Worm (Caenorhabditis elegans) whole organism, L4 larva: Measurements from ENCODE around the gene irld-27.

Experiments used
- F10B5.3 ChIP-seq: sonication (generic microtip); optimal IDR thresholded peaks from 2 replicates; lab custom pipeline; 2016; ENCODE audit warnings: mild to moderate bottlenecking, missing genetic modification characterization, missing compliant biosample characterization
- F37D6.2 ChIP-seq: sonication (generic microtip); optimal IDR thresholded peaks from 2 replicates; lab custom pipeline; 2016; ENCODE audit warnings: mild to moderate bottlenecking, missing genetic modification characterization, missing compliant biosample characterization
- Y48G9A.11 ChIP-seq: fragments of 200-800 bp; sonication (Bioruptor generic); IDR thresholded peaks from 2 replicates; pipeline ENCODE4 v1.3.6; 2022; ENCODE audit warnings: missing genetic modification reagents, missing genetic modification characterization, missing compliant biosample characterization
- ZK337.2 ChIP-seq: fragments of 200-800 bp; sonication (Bioruptor generic); IDR thresholded peaks from 2 replicates; pipeline ENCODE4 v1.3.6; 2022; ENCODE audit warnings: missing genetic modification reagents, missing genetic modification characterization, missing compliant biosample characterization
- ZK546.5 ChIP-seq, 2 experiments: sonication (generic microtip); optimal IDR thresholded peaks; 2 replicates each; lab custom pipeline; 2017; ENCODE audit warnings: missing biosample characterization in 2 of 2, missing genetic modification characterization in 2 of 2
- aly-2 ChIP-seq: sonication (generic microtip); optimal IDR thresholded peaks from 2 replicates; lab custom pipeline; 2018; ENCODE audit warnings: missing biosample characterization, missing genetic modification characterization
- ama-1 ChIP-seq: fragments of 150-350 bp; optimal IDR thresholded peaks from 2 replicates; lab custom pipeline; 2014; ENCODE audit warnings: inconsistent platforms, mixed read lengths
- ceh-20 ChIP-seq: fragments of 200-800 bp; sonication (Bioruptor generic); IDR thresholded peaks from 2 replicates; pipeline ENCODE4 v1.3.6; 2022; ENCODE audit warnings: missing genetic modification reagents, missing genetic modification characterization, missing compliant biosample characterization
- ceh-32 ChIP-seq: sonication (generic microtip); optimal IDR thresholded peaks from 2 replicates; lab custom pipeline; 2016; ENCODE audit warnings: mild to moderate bottlenecking, missing genetic modification characterization, missing compliant biosample characterization; ENCODE audit not compliant: poor library complexity
- dmd-8 ChIP-seq: fragments of 200-800 bp; sonication (Bioruptor generic); IDR thresholded peaks from 2 replicates; pipeline ENCODE4 v1.3.6; 2022; ENCODE audit warnings: missing genetic modification characterization, missing compliant biosample characterization
- duxl-1 ChIP-seq: sonication (generic microtip); optimal IDR thresholded peaks from 2 replicates; lab custom pipeline; 2016; ENCODE audit warnings: mild to moderate bottlenecking, missing genetic modification characterization, moderate library complexity, missing compliant biosample characterization; ENCODE audit not compliant: poor library complexity
- lim-7 ChIP-seq: fragments of 200-800 bp; sonication (Bioruptor generic); IDR thresholded peaks from 2 replicates; pipeline ENCODE4 v1.3.6; 2022; ENCODE audit warnings: missing genetic modification characterization, missing compliant biosample characterization
- lin-13 ChIP-seq: fragments of 150-350 bp; optimal IDR thresholded peaks from 2 replicates; lab custom pipeline; 2014; ENCODE audit warnings: missing biosample characterization, missing genetic modification reagents, missing genetic modification characterization
- lin-38 ChIP-seq: fragments of 200-800 bp; sonication (Bioruptor generic); IDR thresholded peaks from 2 replicates; pipeline ENCODE4 v1.3.6; 2022; ENCODE audit warnings: missing genetic modification reagents, missing genetic modification characterization, missing compliant biosample characterization
- lin-39 ChIP-seq: fragments of 150-350 bp; optimal IDR thresholded peaks from 2 replicates; lab custom pipeline; 2014; ENCODE audit warnings: missing biosample characterization, missing genetic modification reagents, missing genetic modification characterization
- lir-3 ChIP-seq: sonication (generic microtip); optimal IDR thresholded peaks from 2 replicates; lab custom pipeline; 2016; ENCODE audit warnings: mild to moderate bottlenecking, missing genetic modification characterization, missing compliant biosample characterization
- madf-9 ChIP-seq: fragments of 200-800 bp; sonication (Bioruptor generic); conservative IDR thresholded peaks from 2 replicates; pipeline ENCODE4 v1.3.6; 2022; ENCODE audit warnings: missing genetic modification reagents, missing genetic modification characterization, missing compliant biosample characterization
- nhr-42 ChIP-seq: fragments of 200-800 bp; sonication (Bioruptor generic); IDR thresholded peaks from 2 replicates; pipeline ENCODE4 v1.3.6; 2022; ENCODE audit warnings: missing genetic modification characterization, missing compliant biosample characterization
- nhr-48 ChIP-seq: sonication (generic microtip); optimal IDR thresholded peaks from 2 replicates; lab custom pipeline; 2016; ENCODE audit warnings: mild to moderate bottlenecking, missing genetic modification characterization, missing compliant biosample characterization
- pha-4 ChIP-seq, 2 experiments: fragments of 150-350 bp in 1 of 2; fragments of 200-800 bp in 1 of 2; sonication (Bioruptor generic) in 1 of 2; IDR thresholded peaks in 1 of 2; optimal IDR thresholded peaks in 1 of 2; 2 replicates each; pipeline versions ENCODE4 v1.3.6 to Lab custom; 2014 to 2022; ENCODE audit warnings: missing genetic modification characterization in 2 of 2, missing genetic modification reagents in 2 of 2, missing biosample characterization in 1 of 2, missing compliant biosample characterization in 1 of 2
- rbr-2 ChIP-seq: sonication (generic microtip); optimal IDR thresholded peaks from 2 replicates; lab custom pipeline; 2016; ENCODE audit warnings: missing genotype, missing genetic modification characterization, missing compliant biosample characterization
- snpc-1.2 ChIP-seq: fragments of 200-800 bp; sonication (Bioruptor generic); IDR thresholded peaks from 2 replicates; pipeline ENCODE4 v1.3.6; 2022; ENCODE audit warnings: missing genetic modification reagents, missing genetic modification characterization, missing compliant biosample characterization
- spr-3 ChIP-seq: fragments of 200-800 bp; sonication (Bioruptor generic); optimal IDR thresholded peaks from 2 replicates; lab custom pipeline; 2018; ENCODE audit warnings: mild to moderate bottlenecking, missing genetic modification characterization, missing compliant biosample characterization
- tra-1 ChIP-seq: fragments of 200-800 bp; sonication (Bioruptor generic); IDR thresholded peaks from 2 replicates; pipeline ENCODE4 v1.3.6; 2022; ENCODE audit warnings: missing genetic modification reagents, missing genetic modification characterization, missing compliant biosample characterization
- unc-130 ChIP-seq: sonication (generic microtip); optimal IDR thresholded peaks from 2 replicates; lab custom pipeline; 2016; ENCODE audit warnings: missing genetic modification reagents, missing genetic modification characterization, missing compliant biosample characterization
- unc-62 ChIP-seq, 3 experiments: fragments of 150-350 bp in 1 of 3; sonication (generic microtip); optimal IDR thresholded peaks in 2 of 3; peaks in 1 of 3; 1 replicate in 1 of 3; 2 replicates in 2 of 3; lab custom pipeline; 2014 to 2017; ENCODE audit warnings: missing biosample characterization in 3 of 3, missing genetic modification characterization in 3 of 3, missing genetic modification reagents in 3 of 3, missing genotype in 1 of 3
- vab-7 ChIP-seq: fragments of 200-800 bp; sonication (Bioruptor generic); IDR thresholded peaks from 2 replicates; pipeline ENCODE4 v1.3.6; 2022; ENCODE audit warnings: missing genetic modification reagents, missing genetic modification characterization, missing compliant biosample characterization
- zfp-3 ChIP-seq: fragments of 200-800 bp; sonication (Bioruptor generic); conservative IDR thresholded peaks from 2 replicates; pipeline ENCODE4 v1.3.6; 2022; ENCODE audit warnings: missing genetic modification reagents, missing genetic modification characterization, missing compliant biosample characterization

Gene irld-27

DNA sequence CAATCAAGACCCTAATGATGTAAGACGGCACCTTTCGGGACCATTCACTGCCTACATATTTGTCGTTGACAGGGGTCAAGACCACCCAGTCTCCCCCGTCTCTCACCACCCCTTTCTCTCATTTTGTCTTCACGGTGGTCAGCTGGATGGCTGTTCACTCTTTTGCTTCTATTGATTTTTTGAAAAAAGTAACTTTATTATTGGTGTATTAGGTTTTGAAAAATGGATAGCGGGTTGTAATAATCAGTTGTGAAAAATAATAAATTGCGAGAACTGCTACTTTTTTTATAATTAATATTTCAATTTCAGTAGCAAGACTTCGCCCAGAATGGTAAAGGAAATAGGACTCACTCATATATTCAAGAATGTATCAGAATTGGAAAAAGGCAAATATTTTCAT lies 44.6 kb downstream of the irld-27 start, which contains the start of gene bath-9:
Gene bath-9 (plus strand): TSS at position 301 of the 400 bp plus-strand sequence.
- no peak for TF ChIP-seq vab-7 (GFP tag; lab: Robert Waterston, UW)
- no peak for TF ChIP-seq aly-2 (tag; lab: Kevin White, UChicago)
- TF ChIP-seq nhr-42 (GFP tag; lab: Robert Waterston, UW): no peak
- no peak for TF ChIP-seq ceh-20
- no peak for TF ChIP-seq ZK337.2 (GFP tag; lab: Robert Waterston, UW)
- no peak for TF ChIP-seq unc-130
- TF ChIP-seq duxl-1 (tag; lab: Kevin White, UChicago): no peak
- TF ChIP-seq rbr-2 (tag; lab: Kevin White, UChicago): no peak
- TF ChIP-seq zfp-3: no peak
- TF ChIP-seq lin-13: no peak
- no peak for TF ChIP-seq snpc-1.2 (GFP tag; lab: Robert Waterston, UW)
- no peak for TF ChIP-seq ceh-32
- no peak for TF ChIP-seq lim-7 (GFP tag; lab: Robert Waterston, UW)
- no peak for TF ChIP-seq F37D6.2
- no peak for TF ChIP-seq pha-4 (GFP tag; IDR thresholded peaks at IDR 0.05; lab: Robert Waterston, UW)
- TF ChIP-seq pha-4 (tag; optimal IDR thresholded peaks at IDR 0.05; lab: Kevin White, UChicago): no peak
- TF ChIP-seq dmd-8 (GFP tag; lab: Robert Waterston, UW): no peak
- TF ChIP-seq madf-9 (GFP tag; lab: Robert Waterston, UW): no peak
- TF ChIP-seq lin-38: no peak

DNA sequence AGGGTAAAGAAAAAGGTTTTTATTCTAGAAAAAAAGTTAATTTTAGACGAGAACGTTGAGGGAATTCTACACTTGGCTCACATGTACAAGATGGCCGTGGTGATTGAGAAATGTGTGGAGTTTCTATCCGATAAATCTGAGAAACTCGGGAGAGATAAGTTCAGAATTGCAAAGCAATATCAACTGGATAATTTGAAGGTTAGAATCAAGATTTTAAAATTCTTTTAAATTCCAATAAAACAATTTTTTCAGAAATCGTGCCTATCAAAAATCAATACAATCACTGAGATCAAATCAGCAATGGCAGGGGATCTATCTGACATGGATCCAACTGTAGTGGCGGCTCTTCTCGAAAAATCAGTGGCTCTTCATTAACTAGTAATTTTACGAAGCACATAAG lies 46.1 kb downstream of the irld-27 start, which contains the start of gene Y49F6C.2:
Gene Y49F6C.2 (plus strand): TSS at position 301 of the 400 bp plus-strand sequence.
- TF ChIP-seq tra-1 (no peak), nhr-48 (no peak), ZK546.5 (tag; optimal IDR thresholded peaks at IDR 0.05; lab: Kevin White, UChicago) (no peak), lin-39 (tag; lab: Kevin White, UChicago) (no peak), ama-1 (lab: Kevin White, UChicago) (no peak), spr-3 (GFP tag; lab: Kevin White, UChicago) (no peak), F10B5.3 (tag; lab: Kevin White, UChicago) (no peak)
- TF ChIP-seq, all 104 proteins: peak for 0

DNA sequence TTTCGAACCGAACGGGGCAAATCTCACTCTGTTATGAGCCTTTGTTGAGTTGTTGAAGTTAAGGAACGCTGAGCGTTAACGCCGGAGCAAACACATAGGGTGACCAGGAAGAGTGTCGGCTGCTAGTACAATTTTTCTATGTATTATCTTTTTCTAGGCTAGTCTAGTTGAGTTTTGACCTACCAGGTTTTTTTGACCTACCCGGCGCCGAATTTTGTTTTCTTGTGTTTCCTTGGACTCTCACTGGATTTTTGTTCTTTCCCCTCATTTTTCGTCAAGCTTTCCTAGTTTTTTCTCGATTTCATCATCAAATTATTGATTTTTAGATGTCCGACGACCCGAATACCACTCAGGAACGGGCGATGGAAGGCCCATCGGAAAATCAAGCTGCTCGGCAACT lies 49.4 kb downstream of the irld-27 start, which contains the start of gene T06D4.1:
Gene T06D4.1 (plus strand): TSS at position 321 of the 400 bp plus-strand sequence.
- TF ChIP-seq lir-3 (tag; lab: Kevin White, UChicago): no peak
- TF ChIP-seq pha-4 (GFP tag; IDR thresholded peaks at IDR 0.05; lab: Robert Waterston, UW): no peak
- no peak for TF ChIP-seq pha-4 (tag; optimal IDR thresholded peaks at IDR 0.05; lab: Kevin White, UChicago)
- TF ChIP-seq lin-38: no peak

ce11 chrII:3383116-3383515 lies 51.0 kb downstream of the irld-27 start:
- TF ChIP-seq Y48G9A.11 (GFP tag; lab: Robert Waterston, UW) (no peak), unc-62 (GFP tag; optimal IDR thresholded peaks at IDR 0.05 in 1 of 2; lab: Kevin White, UChicago) (peak in 1 of 2 experiments; percentile 95), unc-62 (tag; optimal IDR thresholded peaks at IDR 0.05; lab: Kevin White, UChicago) (no peak)
